Worm (Caenorhabditis elegans) whole organism, early embryonic: ENCODE results near the gene Y69A2AR.1.

Experiments
- B0310.2 ChIP-seq: sonication (generic microtip); optimal IDR thresholded peaks from 2 replicates; lab custom pipeline; 2016; ENCODE audit warnings: mild to moderate bottlenecking, missing genetic modification characterization, missing compliant biosample characterization
- ama-1 ChIP-seq: fragments of 150-350 bp; optimal IDR thresholded peaks from 2 replicates; lab custom pipeline; 2014

DNA sequence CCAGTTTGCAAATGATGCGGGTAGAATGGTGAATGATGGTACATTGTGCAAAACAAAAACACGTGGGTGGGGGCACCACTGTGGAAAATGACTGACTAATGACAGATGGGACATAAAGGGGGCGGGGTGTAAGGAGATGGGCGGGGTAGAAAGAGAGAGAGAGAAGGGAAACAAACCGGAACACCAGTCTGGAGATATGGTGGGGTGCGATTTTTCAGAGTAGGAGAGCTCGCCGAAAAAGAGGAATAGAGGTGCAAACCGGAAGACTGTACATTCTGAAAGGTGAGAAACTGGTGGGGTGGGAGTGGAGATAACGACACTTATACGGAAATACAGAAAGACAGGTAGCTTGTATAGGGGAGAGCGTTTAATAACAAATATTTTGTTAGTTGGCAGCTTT lies 38.7 kb upstream of the Y69A2AR.1 start, which contains the start of gene ngn-1:
- TF ChIP-seq B0310.2, result no peak
- TF ChIP-seq ama-1 (lab: Kevin White, UChicago), result no peak
